Worm (Caenorhabditis elegans) whole organism, L3 larva: ENCODE results near the gene endu-2.

Experiments used
- R02D3.7 ChIP-seq: fragments of 150-350 bp; optimal IDR thresholded peaks from 2 replicates; lab custom pipeline; 2014; ENCODE audit warnings: missing biosample characterization, missing genetic modification characterization
- ZK546.5 ChIP-seq: sonication (generic microtip); optimal IDR thresholded peaks from 2 replicates; lab custom pipeline; 2017; ENCODE audit warnings: missing biosample characterization, missing genetic modification characterization
- aly-2 ChIP-seq: fragments of 150-350 bp; optimal IDR thresholded peaks from 2 replicates; lab custom pipeline; 2014; ENCODE audit warnings: missing biosample characterization, missing genetic modification characterization
- ama-1 ChIP-seq: fragments of 150-350 bp; optimal IDR thresholded peaks from 2 replicates; lab custom pipeline; 2018
- ceh-16 ChIP-seq: sonication (generic microtip); optimal IDR thresholded peaks from 2 replicates; lab custom pipeline; 2017; ENCODE audit warnings: missing biosample characterization, missing genetic modification characterization
- ceh-28 ChIP-seq: fragments of 150-350 bp; optimal IDR thresholded peaks from 2 replicates; lab custom pipeline; 2014; ENCODE audit warnings: missing biosample characterization, missing genetic modification reagents, missing genetic modification characterization
- ceh-82 ChIP-seq: fragments of 150-350 bp; optimal IDR thresholded peaks from 2 replicates; lab custom pipeline; 2014; ENCODE audit warnings: missing biosample characterization, missing genetic modification characterization
- ceh-9 ChIP-seq: sonication (generic microtip); optimal IDR thresholded peaks from 2 replicates; lab custom pipeline; 2018; ENCODE audit warnings: missing biosample characterization, missing genetic modification characterization
- daf-12 ChIP-seq: fragments of 150-350 bp; optimal IDR thresholded peaks from 2 replicates; lab custom pipeline; 2014; ENCODE audit warnings: missing biosample characterization, missing genetic modification reagents, missing genetic modification characterization
- egl-27 ChIP-seq: sonication (generic microtip); optimal IDR thresholded peaks from 4 replicates; lab custom pipeline; 2017; ENCODE audit warnings: missing biosample characterization, missing genetic modification reagents, missing genetic modification characterization
- egl-5 ChIP-seq: fragments of 150-350 bp; optimal IDR thresholded peaks from 2 replicates; lab custom pipeline; 2017; ENCODE audit warnings: missing biosample characterization, missing genetic modification reagents, missing genetic modification characterization, inconsistent platforms
- elt-1 ChIP-seq: fragments of 150-350 bp; optimal IDR thresholded peaks from 2 replicates; lab custom pipeline; 2014; ENCODE audit warnings: missing biosample characterization, missing genetic modification characterization
- elt-2 ChIP-seq: sonication (generic microtip); optimal IDR thresholded peaks from 2 replicates; lab custom pipeline; 2016; ENCODE audit warnings: missing genetic modification reagents, mild to moderate bottlenecking, missing genetic modification characterization, missing compliant biosample characterization
- elt-3 ChIP-seq, 3 experiments: fragments of 150-350 bp in 1 of 3; sonication (generic microtip) in 2 of 3; optimal IDR thresholded peaks; 2 replicates in 2 of 3; 4 replicates in 1 of 3; lab custom pipeline; 2014 to 2017; ENCODE audit warnings: missing biosample characterization in 3 of 3, missing genetic modification characterization in 3 of 3
- eor-1 ChIP-seq, 2 experiments: fragments of 150-350 bp; optimal IDR thresholded peaks; 2 replicates each; lab custom pipeline; 2014 to 2018; ENCODE audit warnings: missing biosample characterization in 2 of 2, missing genetic modification characterization in 2 of 2
- fkh-10 ChIP-seq: sonication (generic microtip); optimal IDR thresholded peaks from 2 replicates; lab custom pipeline; 2017; ENCODE audit warnings: missing biosample characterization, missing genetic modification reagents, missing genetic modification characterization
- fkh-2 ChIP-seq: fragments of 150-350 bp; optimal IDR thresholded peaks from 2 replicates; lab custom pipeline; 2014; ENCODE audit warnings: missing biosample characterization, missing genetic modification reagents, missing genetic modification characterization
- fos-1 ChIP-seq: fragments of 150-350 bp; optimal IDR thresholded peaks from 2 replicates; lab custom pipeline; 2014; ENCODE audit warnings: missing biosample characterization, missing genetic modification characterization
- hmg-11 ChIP-seq: sonication (generic microtip); optimal IDR thresholded peaks from 2 replicates; lab custom pipeline; 2016; ENCODE audit warnings: missing genetic modification characterization, missing compliant biosample characterization
- jun-1 ChIP-seq: fragments of 150-350 bp; optimal IDR thresholded peaks from 2 replicates; lab custom pipeline; 2014; ENCODE audit warnings: missing biosample characterization, missing genetic modification reagents, missing genetic modification characterization
- lin-15B ChIP-seq: fragments of 150-350 bp; optimal IDR thresholded peaks from 2 replicates; lab custom pipeline; 2014; ENCODE audit warnings: missing biosample characterization, missing genetic modification characterization
- lin-39 ChIP-seq: fragments of 150-350 bp; optimal IDR thresholded peaks from 2 replicates; lab custom pipeline; 2018; ENCODE audit warnings: missing biosample characterization, missing genetic modification reagents, missing genetic modification characterization
- lsy-12 ChIP-seq: sonication (generic microtip); optimal IDR thresholded peaks from 2 replicates; lab custom pipeline; 2016; ENCODE audit warnings: mild to moderate bottlenecking, missing genetic modification characterization, missing compliant biosample characterization
- mdl-1 ChIP-seq: fragments of 150-350 bp; optimal IDR thresholded peaks from 2 replicates; lab custom pipeline; 2014; ENCODE audit warnings: missing biosample characterization, missing genetic modification characterization
- mml-1 ChIP-seq: fragments of 150-350 bp; sonication (generic microtip); optimal IDR thresholded peaks from 3 replicates; lab custom pipeline; 2014; ENCODE audit warnings: missing biosample characterization, missing genetic modification characterization
- nfya-1 ChIP-seq: sonication (generic microtip); optimal IDR thresholded peaks from 2 replicates; lab custom pipeline; 2017; ENCODE audit warnings: missing genetic modification characterization, mild to moderate bottlenecking, missing compliant biosample characterization, antibody characterized with exemption, moderate library complexity; ENCODE audit not compliant: insufficient read depth
- nhr-11 ChIP-seq: fragments of 150-350 bp; optimal IDR thresholded peaks from 2 replicates; lab custom pipeline; 2014; ENCODE audit warnings: missing biosample characterization, missing genetic modification characterization
- nhr-12 ChIP-seq: fragments of 150-350 bp; optimal IDR thresholded peaks from 2 replicates; lab custom pipeline; 2014; ENCODE audit warnings: missing biosample characterization, missing genetic modification characterization
- nhr-23 ChIP-seq: fragments of 150-350 bp; optimal IDR thresholded peaks from 2 replicates; lab custom pipeline; 2014; ENCODE audit warnings: missing biosample characterization, missing genetic modification reagents, missing genetic modification characterization
- nhr-237 ChIP-seq: fragments of 150-350 bp; optimal IDR thresholded peaks from 2 replicates; lab custom pipeline; 2014; ENCODE audit warnings: missing biosample characterization, missing genetic modification characterization
- nhr-25 ChIP-seq: sonication (generic microtip); optimal IDR thresholded peaks from 2 replicates; lab custom pipeline; 2017; ENCODE audit warnings: missing biosample characterization, missing genetic modification characterization
- nhr-28 ChIP-seq: fragments of 150-350 bp; optimal IDR thresholded peaks from 2 replicates; lab custom pipeline; 2014; ENCODE audit warnings: missing biosample characterization, missing genetic modification characterization
- nhr-43 ChIP-seq: sonication (generic microtip); optimal IDR thresholded peaks from 2 replicates; lab custom pipeline; 2016; ENCODE audit warnings: mild to moderate bottlenecking, missing genetic modification characterization, missing compliant biosample characterization; ENCODE audit not compliant: poor library complexity, severe bottlenecking
- nhr-67 ChIP-seq: fragments of 150-350 bp; optimal IDR thresholded peaks from 2 replicates; lab custom pipeline; 2014; ENCODE audit warnings: missing biosample characterization, missing genetic modification characterization
- nhr-76 ChIP-seq: fragments of 150-350 bp; sonication (generic microtip); optimal IDR thresholded peaks from 5 replicates; lab custom pipeline; 2014; ENCODE audit warnings: missing biosample characterization, missing genetic modification characterization
- nhr-77 ChIP-seq: fragments of 150-350 bp; optimal IDR thresholded peaks from 2 replicates; lab custom pipeline; 2014; ENCODE audit warnings: missing biosample characterization, missing genetic modification characterization
- pha-4 ChIP-seq: fragments of 150-350 bp; optimal IDR thresholded peaks from 2 replicates; lab custom pipeline; 2014; ENCODE audit warnings: missing biosample characterization, missing genetic modification reagents, missing genetic modification characterization
- pqm-1 ChIP-seq: fragments of 150-350 bp; optimal IDR thresholded peaks from 2 replicates; lab custom pipeline; 2017; ENCODE audit warnings: missing biosample characterization, missing genetic modification characterization, inconsistent platforms
- sea-2 ChIP-seq: fragments of 150-350 bp; sonication (generic microtip); optimal IDR thresholded peaks from 4 replicates; lab custom pipeline; 2014; ENCODE audit warnings: missing biosample characterization, missing genetic modification reagents, missing genetic modification characterization
- skn-1 ChIP-seq: fragments of 150-350 bp; optimal IDR thresholded peaks from 2 replicates; lab custom pipeline; 2014; ENCODE audit warnings: missing biosample characterization, missing genetic modification characterization
- snpc-4 ChIP-seq: fragments of 150-350 bp; optimal IDR thresholded peaks from 2 replicates; lab custom pipeline; 2014; ENCODE audit warnings: missing biosample characterization, missing genetic modification characterization
- tbx-2 ChIP-seq: sonication (generic microtip); optimal IDR thresholded peaks from 2 replicates; lab custom pipeline; 2016; ENCODE audit warnings: mild to moderate bottlenecking, missing genetic modification characterization, missing compliant biosample characterization
- unc-39 ChIP-seq: sonication (generic microtip); optimal IDR thresholded peaks from 4 replicates; lab custom pipeline; 2017; ENCODE audit warnings: missing biosample characterization, missing genetic modification characterization
- unc-62 ChIP-seq: fragments of 150-350 bp; sonication (generic microtip); optimal IDR thresholded peaks from 4 replicates; lab custom pipeline; 2014; ENCODE audit warnings: missing biosample characterization, missing genetic modification reagents, missing genetic modification characterization
- zag-1 ChIP-seq: fragments of 150-350 bp; optimal IDR thresholded peaks from 2 replicates; lab custom pipeline; 2014; ENCODE audit warnings: missing biosample characterization, missing genetic modification characterization
- ztf-11 ChIP-seq: fragments of 150-350 bp; optimal IDR thresholded peaks from 2 replicates; lab custom pipeline; 2014; ENCODE audit warnings: missing biosample characterization, missing genetic modification characterization
- ztf-4 ChIP-seq: fragments of 150-350 bp; optimal IDR thresholded peaks from 2 replicates; lab custom pipeline; 2014; ENCODE audit warnings: missing biosample characterization, missing genetic modification characterization

Gene endu-2

ce11 chrX:8230579-8230978 lies 11.5 kb upstream of the endu-2 start:
- TF ChIP-seq ceh-9 (tag; lab: Kevin White, UChicago): no peak

ce11 chrX:8231858-8232257 lies 10.2 kb upstream of the endu-2 start, which contains the start of gene K02A6.3:
Gene K02A6.3 (minus strand): TSS chrX:8231931.
- TF ChIP-seq unc-62 (GFP tag; lab: Kevin White, UChicago) (no peak), elt-3 (tag; optimal IDR thresholded peaks at IDR 0.05; lab: Kevin White, UChicago) (no peak), pqm-1 (tag; lab: Kevin White, UChicago) (peak; percentile 81), pha-4 (peak; percentile 99), mdl-1 (peak; percentile 95), ceh-16 (no peak), snpc-4 (tag; lab: Kevin White, UChicago) (peak; percentile 38), ZK546.5 (no peak), ztf-11 (tag; lab: Kevin White, UChicago) (no peak), hmg-11 (tag; lab: Kevin White, UChicago) (peak; percentile 85), sea-2 (GFP tag; lab: Kevin White, UChicago) (peak; percentile 29), egl-27 (tag; lab: Kevin White, UChicago) (peak; percentile 47), nhr-77 (tag; lab: Kevin White, UChicago) (no peak), skn-1 (tag; lab: Kevin White, UChicago) (peak; percentile 85), eor-1 (tag; optimal IDR thresholded peaks at IDR 0.05; lab: Kevin White, UChicago) (peak in 1 of 2 experiments; percentile 59), ceh-82 (tag; lab: Kevin White, UChicago) (no peak), mml-1 (no peak), aly-2 (tag; lab: Kevin White, UChicago) (no peak), nfya-1 (tag; lab: Kevin White, UChicago) (peak; percentile 86), nhr-43 (peak; percentile 92), nhr-25 (peak; percentile 94), unc-39 (tag; lab: Kevin White, UChicago) (no peak), R02D3.7 (tag; lab: Kevin White, UChicago) (peak; percentile 41), jun-1 (peak; percentile 88), ama-1 (lab: Kevin White, UChicago) (peak; percentile 76), nhr-28 (tag; lab: Kevin White, UChicago) (no peak), zag-1 (tag; lab: Kevin White, UChicago) (no peak), elt-1 (tag; lab: Kevin White, UChicago) (peak; percentile 4), lsy-12 (tag; lab: Kevin White, UChicago) (peak; percentile 84), ceh-28 (peak; percentile 92), ceh-9 (tag; lab: Kevin White, UChicago) (no peak), nhr-11 (peak; percentile 59), elt-2 (tag; lab: Kevin White, UChicago) (peak; percentile 78), nhr-67 (no peak), egl-5 (tag; lab: Kevin White, UChicago) (no peak), lin-15B (tag; lab: Kevin White, UChicago) (no peak), fkh-2 (tag; lab: Kevin White, UChicago) (no peak), nhr-237 (tag; lab: Kevin White, UChicago) (no peak), daf-12 (tag; lab: Kevin White, UChicago) (no peak), lin-39 (tag; lab: Kevin White, UChicago) (peak; percentile 76), nhr-23 (tag; lab: Kevin White, UChicago) (peak; percentile 84), ztf-4 (tag; lab: Kevin White, UChicago) (peak; percentile 61), fos-1 (tag; lab: Kevin White, UChicago) (no peak), fkh-10 (GFP tag; lab: Kevin White, UChicago) (no peak), tbx-2 (tag; lab: Kevin White, UChicago) (peak; percentile 71), nhr-76 (peak; percentile 28), nhr-12 (no peak)
